Worm (Caenorhabditis elegans) whole organism, L3 larva: ENCODE data around the gene C17H12.3.

Experiments
- R02D3.7 ChIP-seq: fragments of 150-350 bp; optimal IDR thresholded peaks from 2 replicates; lab custom pipeline; 2014; ENCODE audit warnings: missing biosample characterization, missing genetic modification characterization
- ZK546.5 ChIP-seq: sonication (generic microtip); optimal IDR thresholded peaks from 2 replicates; lab custom pipeline; 2017; ENCODE audit warnings: missing biosample characterization, missing genetic modification characterization
- ceh-28 ChIP-seq: fragments of 150-350 bp; optimal IDR thresholded peaks from 2 replicates; lab custom pipeline; 2014; ENCODE audit warnings: missing biosample characterization, missing genetic modification reagents, missing genetic modification characterization
- ceh-82 ChIP-seq: fragments of 150-350 bp; optimal IDR thresholded peaks from 2 replicates; lab custom pipeline; 2014; ENCODE audit warnings: missing biosample characterization, missing genetic modification characterization
- ceh-9 ChIP-seq: sonication (generic microtip); optimal IDR thresholded peaks from 2 replicates; lab custom pipeline; 2018; ENCODE audit warnings: missing biosample characterization, missing genetic modification characterization
- daf-12 ChIP-seq: fragments of 150-350 bp; optimal IDR thresholded peaks from 2 replicates; lab custom pipeline; 2014; ENCODE audit warnings: missing biosample characterization, missing genetic modification reagents, missing genetic modification characterization
- egl-27 ChIP-seq: sonication (generic microtip); optimal IDR thresholded peaks from 4 replicates; lab custom pipeline; 2017; ENCODE audit warnings: missing biosample characterization, missing genetic modification reagents, missing genetic modification characterization
- egl-5 ChIP-seq: fragments of 150-350 bp; optimal IDR thresholded peaks from 2 replicates; lab custom pipeline; 2017; ENCODE audit warnings: missing biosample characterization, missing genetic modification reagents, missing genetic modification characterization, inconsistent platforms
- elt-1 ChIP-seq: fragments of 150-350 bp; optimal IDR thresholded peaks from 2 replicates; lab custom pipeline; 2014; ENCODE audit warnings: missing biosample characterization, missing genetic modification characterization
- elt-2 ChIP-seq: sonication (generic microtip); optimal IDR thresholded peaks from 2 replicates; lab custom pipeline; 2016; ENCODE audit warnings: missing genetic modification reagents, mild to moderate bottlenecking, missing genetic modification characterization, missing compliant biosample characterization
- elt-3 ChIP-seq, 3 experiments: fragments of 150-350 bp in 1 of 3; sonication (generic microtip) in 2 of 3; optimal IDR thresholded peaks; 2 replicates in 2 of 3; 4 replicates in 1 of 3; lab custom pipeline; 2014 to 2017; ENCODE audit warnings: missing biosample characterization in 3 of 3, missing genetic modification characterization in 3 of 3
- fkh-10 ChIP-seq: sonication (generic microtip); optimal IDR thresholded peaks from 2 replicates; lab custom pipeline; 2017; ENCODE audit warnings: missing biosample characterization, missing genetic modification reagents, missing genetic modification characterization
- hmg-11 ChIP-seq: sonication (generic microtip); optimal IDR thresholded peaks from 2 replicates; lab custom pipeline; 2016; ENCODE audit warnings: missing genetic modification characterization, missing compliant biosample characterization
- lin-15B ChIP-seq: fragments of 150-350 bp; optimal IDR thresholded peaks from 2 replicates; lab custom pipeline; 2014; ENCODE audit warnings: missing biosample characterization, missing genetic modification characterization
- lin-39 ChIP-seq: fragments of 150-350 bp; optimal IDR thresholded peaks from 2 replicates; lab custom pipeline; 2018; ENCODE audit warnings: missing biosample characterization, missing genetic modification reagents, missing genetic modification characterization
- lsy-12 ChIP-seq: sonication (generic microtip); optimal IDR thresholded peaks from 2 replicates; lab custom pipeline; 2016; ENCODE audit warnings: mild to moderate bottlenecking, missing genetic modification characterization, missing compliant biosample characterization
- mdl-1 ChIP-seq: fragments of 150-350 bp; optimal IDR thresholded peaks from 2 replicates; lab custom pipeline; 2014; ENCODE audit warnings: missing biosample characterization, missing genetic modification characterization
- mml-1 ChIP-seq: fragments of 150-350 bp; sonication (generic microtip); optimal IDR thresholded peaks from 3 replicates; lab custom pipeline; 2014; ENCODE audit warnings: missing biosample characterization, missing genetic modification characterization
- nfya-1 ChIP-seq: sonication (generic microtip); optimal IDR thresholded peaks from 2 replicates; lab custom pipeline; 2017; ENCODE audit warnings: missing genetic modification characterization, mild to moderate bottlenecking, missing compliant biosample characterization, antibody characterized with exemption, moderate library complexity; ENCODE audit not compliant: insufficient read depth
- nhr-11 ChIP-seq: fragments of 150-350 bp; optimal IDR thresholded peaks from 2 replicates; lab custom pipeline; 2014; ENCODE audit warnings: missing biosample characterization, missing genetic modification characterization
- nhr-237 ChIP-seq: fragments of 150-350 bp; optimal IDR thresholded peaks from 2 replicates; lab custom pipeline; 2014; ENCODE audit warnings: missing biosample characterization, missing genetic modification characterization
- nhr-25 ChIP-seq: sonication (generic microtip); optimal IDR thresholded peaks from 2 replicates; lab custom pipeline; 2017; ENCODE audit warnings: missing biosample characterization, missing genetic modification characterization
- nhr-43 ChIP-seq: sonication (generic microtip); optimal IDR thresholded peaks from 2 replicates; lab custom pipeline; 2016; ENCODE audit warnings: mild to moderate bottlenecking, missing genetic modification characterization, missing compliant biosample characterization; ENCODE audit not compliant: poor library complexity, severe bottlenecking
- nhr-76 ChIP-seq: fragments of 150-350 bp; sonication (generic microtip); optimal IDR thresholded peaks from 5 replicates; lab custom pipeline; 2014; ENCODE audit warnings: missing biosample characterization, missing genetic modification characterization
- nhr-77 ChIP-seq: fragments of 150-350 bp; optimal IDR thresholded peaks from 2 replicates; lab custom pipeline; 2014; ENCODE audit warnings: missing biosample characterization, missing genetic modification characterization
- pha-4 ChIP-seq: fragments of 150-350 bp; optimal IDR thresholded peaks from 2 replicates; lab custom pipeline; 2014; ENCODE audit warnings: missing biosample characterization, missing genetic modification reagents, missing genetic modification characterization
- pqm-1 ChIP-seq: fragments of 150-350 bp; optimal IDR thresholded peaks from 2 replicates; lab custom pipeline; 2017; ENCODE audit warnings: missing biosample characterization, missing genetic modification characterization, inconsistent platforms
- sea-2 ChIP-seq: fragments of 150-350 bp; sonication (generic microtip); optimal IDR thresholded peaks from 4 replicates; lab custom pipeline; 2014; ENCODE audit warnings: missing biosample characterization, missing genetic modification reagents, missing genetic modification characterization
- skn-1 ChIP-seq: fragments of 150-350 bp; optimal IDR thresholded peaks from 2 replicates; lab custom pipeline; 2014; ENCODE audit warnings: missing biosample characterization, missing genetic modification characterization
- tbx-2 ChIP-seq: sonication (generic microtip); optimal IDR thresholded peaks from 2 replicates; lab custom pipeline; 2016; ENCODE audit warnings: mild to moderate bottlenecking, missing genetic modification characterization, missing compliant biosample characterization
- zag-1 ChIP-seq: fragments of 150-350 bp; optimal IDR thresholded peaks from 2 replicates; lab custom pipeline; 2014; ENCODE audit warnings: missing biosample characterization, missing genetic modification characterization
- ztf-11 ChIP-seq: fragments of 150-350 bp; optimal IDR thresholded peaks from 2 replicates; lab custom pipeline; 2014; ENCODE audit warnings: missing biosample characterization, missing genetic modification characterization
- ztf-4 ChIP-seq: fragments of 150-350 bp; optimal IDR thresholded peaks from 2 replicates; lab custom pipeline; 2014; ENCODE audit warnings: missing biosample characterization, missing genetic modification characterization

The C17H12.3 gene

DNA sequence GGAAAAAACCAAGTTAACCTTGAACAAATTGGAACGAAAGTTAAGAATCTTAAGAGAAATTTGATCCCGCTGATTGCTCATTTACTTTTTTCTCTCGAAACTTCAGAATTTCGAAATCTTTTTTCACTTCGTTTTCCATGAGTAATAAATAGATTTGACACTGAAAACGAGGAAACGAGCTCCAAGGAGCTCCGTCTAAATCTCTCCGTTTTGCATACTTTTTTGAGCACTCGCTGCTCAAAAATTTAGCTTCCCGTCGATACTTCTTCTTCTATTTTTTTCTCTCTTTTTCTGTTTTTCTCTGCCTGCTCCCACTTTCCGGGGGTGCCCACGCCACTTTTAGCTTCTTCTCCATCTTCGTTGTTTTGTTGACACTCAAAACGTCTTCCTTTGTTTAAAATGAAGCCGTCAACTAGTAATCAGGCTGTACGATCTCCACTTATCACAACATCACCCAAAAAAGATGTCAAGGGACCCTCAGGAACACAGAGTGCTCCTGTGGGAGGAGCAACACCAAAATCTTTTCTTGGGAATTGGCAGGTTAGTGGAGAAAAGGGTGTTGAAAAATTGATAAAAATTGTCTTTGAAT is 11.1 kb upstream of the C17H12.3 start, which contains the start of gene C17H12.10:
Gene C17H12.10 (plus strand): TSS at position 325 of the 589 bp plus-strand sequence.
- peak; percentile 71 for TF ChIP-seq elt-1 (tag; lab: Kevin White, UChicago)
- no peak for TF ChIP-seq ceh-82 (tag; lab: Kevin White, UChicago)
- TF ChIP-seq lin-39 (tag; lab: Kevin White, UChicago), result peak; percentile 67
- TF ChIP-seq nfya-1 (tag; lab: Kevin White, UChicago), result peak; percentile 54
- peak; percentile 28 for TF ChIP-seq lin-15B (tag; lab: Kevin White, UChicago)
- peak; percentile 3 for TF ChIP-seq hmg-11 (tag; lab: Kevin White, UChicago)
- no peak for TF ChIP-seq egl-27 (tag; lab: Kevin White, UChicago)
- peak; percentile 41 for TF ChIP-seq fkh-10 (GFP tag; lab: Kevin White, UChicago)

DNA sequence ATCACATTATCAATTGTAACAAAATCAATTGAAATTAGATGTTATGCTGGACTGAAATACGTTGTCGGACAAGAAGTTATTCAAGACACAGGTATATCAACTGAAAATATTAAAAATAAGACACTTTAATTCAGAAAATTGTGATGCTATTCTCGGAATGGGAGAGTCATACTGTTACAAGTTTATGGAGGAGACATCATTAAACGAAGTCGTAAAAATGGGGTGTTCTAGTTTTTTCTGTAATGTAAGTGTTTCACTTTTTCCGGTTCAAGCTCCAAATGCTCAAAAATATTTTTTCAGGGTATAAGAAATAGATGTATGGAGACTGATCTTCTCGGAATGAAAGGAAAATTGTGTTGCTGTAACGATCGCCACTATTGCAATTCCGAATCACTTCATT is 9.4 kb upstream of the C17H12.3 start, which contains the start of gene C17H12.37:
Gene C17H12.37 (plus strand): TSS at position 301 of the 400 bp plus-strand sequence.
- TF ChIP-seq R02D3.7 (no peak), elt-2 (peak; percentile 5)
- TF ChIP-seq, all 47 proteins: peak for 1

DNA sequence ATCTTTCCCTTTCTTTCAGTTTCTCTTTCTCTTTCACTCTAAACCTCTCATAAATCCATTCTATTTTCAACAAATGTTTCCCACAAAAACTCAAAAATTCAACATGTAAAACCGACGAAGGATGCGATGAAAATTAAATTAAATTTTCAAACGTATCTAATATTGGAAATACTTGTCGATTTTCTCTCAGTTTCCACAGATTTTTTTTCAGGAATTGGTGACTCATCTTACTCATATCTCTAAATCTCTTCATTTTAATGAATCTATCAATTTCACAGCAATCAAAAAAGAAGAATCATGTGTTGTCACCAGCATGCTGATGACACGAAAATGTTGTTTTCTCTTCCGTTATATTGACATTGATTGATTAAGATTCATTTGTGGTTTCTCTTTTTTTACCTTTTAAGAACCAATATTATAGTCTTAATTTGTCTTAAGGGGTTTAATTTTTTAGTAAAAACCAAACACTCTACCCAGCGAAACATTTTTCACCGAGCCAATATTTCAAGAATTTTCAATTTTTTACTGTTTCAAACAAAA is 8.4 kb upstream of the C17H12.3 start:
- TF ChIP-seq elt-2 (no peak), pha-4 (no peak), R02D3.7 (no peak), lsy-12 (no peak), ztf-11 (tag; lab: Kevin White, UChicago) (no peak), nhr-76 (tag; lab: Kevin White, UChicago) (no peak), ZK546.5 (tag; lab: Kevin White, UChicago) (no peak), tbx-2 (no peak), nhr-25 (tag; lab: Kevin White, UChicago) (no peak), daf-12 (tag; lab: Kevin White, UChicago) (no peak), nhr-43 (tag; lab: Kevin White, UChicago) (no peak), nhr-11 (tag; lab: Kevin White, UChicago) (no peak), lin-39 (tag; lab: Kevin White, UChicago) (no peak), ceh-9 (tag; lab: Kevin White, UChicago) (no peak), elt-3 (tag; optimal IDR thresholded peaks at IDR 0.05; lab: Kevin White, UChicago) (no peak), egl-27 (tag; lab: Kevin White, UChicago) (no peak), nfya-1 (tag; lab: Kevin White, UChicago) (no peak), ceh-82 (tag; lab: Kevin White, UChicago) (no peak), zag-1 (tag; lab: Kevin White, UChicago) (no peak)

DNA sequence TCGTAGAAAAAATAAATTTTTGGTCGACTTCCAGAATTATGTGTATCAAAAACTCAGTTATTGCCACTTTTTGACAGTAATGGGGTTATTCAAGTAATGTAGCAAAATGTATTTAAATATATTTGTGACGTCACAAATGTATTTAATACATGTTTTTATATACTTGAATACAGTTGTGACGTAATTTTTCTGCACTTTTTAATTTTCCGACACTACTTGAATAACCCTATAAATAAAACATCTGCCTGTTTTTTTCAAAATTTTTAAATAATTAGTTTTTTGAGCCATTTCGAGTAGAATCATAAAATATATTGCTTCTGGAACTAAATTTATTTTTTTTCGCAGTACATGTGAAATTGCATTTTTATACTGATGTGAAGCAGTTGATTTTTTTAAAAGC is 7.9 kb upstream of the C17H12.3 start:
- TF ChIP-seq ztf-4 (no peak), sea-2 (no peak), fkh-10 (GFP tag; lab: Kevin White, UChicago) (no peak), ceh-28 (tag; lab: Kevin White, UChicago) (no peak), pha-4 (no peak), nhr-25 (tag; lab: Kevin White, UChicago) (no peak), nhr-43 (tag; lab: Kevin White, UChicago) (no peak), skn-1 (tag; lab: Kevin White, UChicago) (no peak), ztf-11 (tag; lab: Kevin White, UChicago) (no peak)

DNA sequence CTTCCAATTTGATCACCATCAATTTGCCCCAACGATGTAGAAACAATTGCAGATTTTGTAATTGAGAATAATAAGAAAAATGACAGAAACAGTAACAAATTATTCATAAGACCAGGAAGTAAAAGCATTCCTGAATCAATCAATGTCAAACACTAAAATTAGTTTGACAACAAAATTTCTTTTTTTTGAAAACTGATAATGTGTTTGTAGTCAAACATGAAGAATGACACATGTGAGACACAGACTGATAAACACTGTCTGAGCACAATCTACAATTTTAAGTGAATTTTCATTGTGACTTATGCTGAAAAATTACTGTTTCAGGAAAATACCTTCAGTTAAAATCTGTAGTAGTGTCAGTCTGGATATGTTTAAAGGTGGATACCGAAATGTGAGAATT is 6.7 kb upstream of the C17H12.3 start, which contains the start of the genes cest-4 and C17H12.11:
Gene cest-4 (minus strand): TSS at position 206 of the 400 bp plus-strand sequence.
Gene C17H12.11 (plus strand): TSS at position 256 of the 400 bp plus-strand sequence.
- no peak for TF ChIP-seq egl-5 (tag; lab: Kevin White, UChicago)
- TF ChIP-seq pha-4, result no peak
- no peak for TF ChIP-seq mdl-1 (tag; lab: Kevin White, UChicago)
- TF ChIP-seq nfya-1 (tag; lab: Kevin White, UChicago), result no peak
- no peak for TF ChIP-seq nhr-237
- TF ChIP-seq daf-12 (tag; lab: Kevin White, UChicago), result no peak
- TF ChIP-seq tbx-2, result no peak
- TF ChIP-seq elt-2, result peak; percentile 79
- no peak for TF ChIP-seq lsy-12
- no peak for TF ChIP-seq ztf-4
- no peak for TF ChIP-seq hmg-11 (tag; lab: Kevin White, UChicago)
- TF ChIP-seq mml-1 (tag; lab: Kevin White, UChicago), result no peak
- TF ChIP-seq nhr-77 (tag; lab: Kevin White, UChicago), result no peak
- peak; percentile 91 for TF ChIP-seq pqm-1
- no peak for TF ChIP-seq ztf-11 (tag; lab: Kevin White, UChicago)
- TF ChIP-seq sea-2, result no peak
